Worm (Caenorhabditis elegans) whole organism, L3 larva: Measurements from ENCODE around the gene fbxa-127.

ENCODE experiments used
- R02D3.7 ChIP-seq: fragments of 150-350 bp; optimal IDR thresholded peaks from 2 replicates; lab custom pipeline; 2014; ENCODE audit warnings: missing biosample characterization, missing genetic modification characterization
- ZK546.5 ChIP-seq: sonication (generic microtip); optimal IDR thresholded peaks from 2 replicates; lab custom pipeline; 2017; ENCODE audit warnings: missing biosample characterization, missing genetic modification characterization
- aly-2 ChIP-seq: fragments of 150-350 bp; optimal IDR thresholded peaks from 2 replicates; lab custom pipeline; 2014; ENCODE audit warnings: missing biosample characterization, missing genetic modification characterization
- ama-1 ChIP-seq: fragments of 150-350 bp; optimal IDR thresholded peaks from 2 replicates; lab custom pipeline; 2018
- ceh-16 ChIP-seq: sonication (generic microtip); optimal IDR thresholded peaks from 2 replicates; lab custom pipeline; 2017; ENCODE audit warnings: missing biosample characterization, missing genetic modification characterization
- ceh-28 ChIP-seq: fragments of 150-350 bp; optimal IDR thresholded peaks from 2 replicates; lab custom pipeline; 2014; ENCODE audit warnings: missing biosample characterization, missing genetic modification reagents, missing genetic modification characterization
- ceh-82 ChIP-seq: fragments of 150-350 bp; optimal IDR thresholded peaks from 2 replicates; lab custom pipeline; 2014; ENCODE audit warnings: missing biosample characterization, missing genetic modification characterization
- ceh-9 ChIP-seq: sonication (generic microtip); optimal IDR thresholded peaks from 2 replicates; lab custom pipeline; 2018; ENCODE audit warnings: missing biosample characterization, missing genetic modification characterization
- egl-27 ChIP-seq: sonication (generic microtip); optimal IDR thresholded peaks from 4 replicates; lab custom pipeline; 2017; ENCODE audit warnings: missing biosample characterization, missing genetic modification reagents, missing genetic modification characterization
- elt-1 ChIP-seq: fragments of 150-350 bp; optimal IDR thresholded peaks from 2 replicates; lab custom pipeline; 2014; ENCODE audit warnings: missing biosample characterization, missing genetic modification characterization
- elt-2 ChIP-seq: sonication (generic microtip); optimal IDR thresholded peaks from 2 replicates; lab custom pipeline; 2016; ENCODE audit warnings: missing genetic modification reagents, mild to moderate bottlenecking, missing genetic modification characterization, missing compliant biosample characterization
- elt-3 ChIP-seq, 3 experiments: fragments of 150-350 bp in 1 of 3; sonication (generic microtip) in 2 of 3; optimal IDR thresholded peaks; 2 replicates in 2 of 3; 4 replicates in 1 of 3; lab custom pipeline; 2014 to 2017; ENCODE audit warnings: missing biosample characterization in 3 of 3, missing genetic modification characterization in 3 of 3
- fkh-10 ChIP-seq: sonication (generic microtip); optimal IDR thresholded peaks from 2 replicates; lab custom pipeline; 2017; ENCODE audit warnings: missing biosample characterization, missing genetic modification reagents, missing genetic modification characterization
- fkh-2 ChIP-seq: fragments of 150-350 bp; optimal IDR thresholded peaks from 2 replicates; lab custom pipeline; 2014; ENCODE audit warnings: missing biosample characterization, missing genetic modification reagents, missing genetic modification characterization
- fos-1 ChIP-seq: fragments of 150-350 bp; optimal IDR thresholded peaks from 2 replicates; lab custom pipeline; 2014; ENCODE audit warnings: missing biosample characterization, missing genetic modification characterization
- jun-1 ChIP-seq: fragments of 150-350 bp; optimal IDR thresholded peaks from 2 replicates; lab custom pipeline; 2014; ENCODE audit warnings: missing biosample characterization, missing genetic modification reagents, missing genetic modification characterization
- lin-15B ChIP-seq: fragments of 150-350 bp; optimal IDR thresholded peaks from 2 replicates; lab custom pipeline; 2014; ENCODE audit warnings: missing biosample characterization, missing genetic modification characterization
- lsy-12 ChIP-seq: sonication (generic microtip); optimal IDR thresholded peaks from 2 replicates; lab custom pipeline; 2016; ENCODE audit warnings: mild to moderate bottlenecking, missing genetic modification characterization, missing compliant biosample characterization
- nfya-1 ChIP-seq: sonication (generic microtip); optimal IDR thresholded peaks from 2 replicates; lab custom pipeline; 2017; ENCODE audit warnings: missing genetic modification characterization, mild to moderate bottlenecking, missing compliant biosample characterization, antibody characterized with exemption, moderate library complexity; ENCODE audit not compliant: insufficient read depth
- nhr-11 ChIP-seq: fragments of 150-350 bp; optimal IDR thresholded peaks from 2 replicates; lab custom pipeline; 2014; ENCODE audit warnings: missing biosample characterization, missing genetic modification characterization
- nhr-12 ChIP-seq: fragments of 150-350 bp; optimal IDR thresholded peaks from 2 replicates; lab custom pipeline; 2014; ENCODE audit warnings: missing biosample characterization, missing genetic modification characterization
- nhr-23 ChIP-seq: fragments of 150-350 bp; optimal IDR thresholded peaks from 2 replicates; lab custom pipeline; 2014; ENCODE audit warnings: missing biosample characterization, missing genetic modification reagents, missing genetic modification characterization
- nhr-237 ChIP-seq: fragments of 150-350 bp; optimal IDR thresholded peaks from 2 replicates; lab custom pipeline; 2014; ENCODE audit warnings: missing biosample characterization, missing genetic modification characterization
- nhr-25 ChIP-seq: sonication (generic microtip); optimal IDR thresholded peaks from 2 replicates; lab custom pipeline; 2017; ENCODE audit warnings: missing biosample characterization, missing genetic modification characterization
- nhr-43 ChIP-seq: sonication (generic microtip); optimal IDR thresholded peaks from 2 replicates; lab custom pipeline; 2016; ENCODE audit warnings: mild to moderate bottlenecking, missing genetic modification characterization, missing compliant biosample characterization; ENCODE audit not compliant: poor library complexity, severe bottlenecking
- nhr-76 ChIP-seq: fragments of 150-350 bp; sonication (generic microtip); optimal IDR thresholded peaks from 5 replicates; lab custom pipeline; 2014; ENCODE audit warnings: missing biosample characterization, missing genetic modification characterization
- nhr-77 ChIP-seq: fragments of 150-350 bp; optimal IDR thresholded peaks from 2 replicates; lab custom pipeline; 2014; ENCODE audit warnings: missing biosample characterization, missing genetic modification characterization
- pha-4 ChIP-seq: fragments of 150-350 bp; optimal IDR thresholded peaks from 2 replicates; lab custom pipeline; 2014; ENCODE audit warnings: missing biosample characterization, missing genetic modification reagents, missing genetic modification characterization
- pqm-1 ChIP-seq: fragments of 150-350 bp; optimal IDR thresholded peaks from 2 replicates; lab custom pipeline; 2017; ENCODE audit warnings: missing biosample characterization, missing genetic modification characterization, inconsistent platforms
- skn-1 ChIP-seq: fragments of 150-350 bp; optimal IDR thresholded peaks from 2 replicates; lab custom pipeline; 2014; ENCODE audit warnings: missing biosample characterization, missing genetic modification characterization
- snpc-4 ChIP-seq: fragments of 150-350 bp; optimal IDR thresholded peaks from 2 replicates; lab custom pipeline; 2014; ENCODE audit warnings: missing biosample characterization, missing genetic modification characterization
- tbx-2 ChIP-seq: sonication (generic microtip); optimal IDR thresholded peaks from 2 replicates; lab custom pipeline; 2016; ENCODE audit warnings: mild to moderate bottlenecking, missing genetic modification characterization, missing compliant biosample characterization
- unc-39 ChIP-seq: sonication (generic microtip); optimal IDR thresholded peaks from 4 replicates; lab custom pipeline; 2017; ENCODE audit warnings: missing biosample characterization, missing genetic modification characterization
- zag-1 ChIP-seq: fragments of 150-350 bp; optimal IDR thresholded peaks from 2 replicates; lab custom pipeline; 2014; ENCODE audit warnings: missing biosample characterization, missing genetic modification characterization
- ztf-4 ChIP-seq: fragments of 150-350 bp; optimal IDR thresholded peaks from 2 replicates; lab custom pipeline; 2014; ENCODE audit warnings: missing biosample characterization, missing genetic modification characterization

Gene fbxa-127

DNA sequence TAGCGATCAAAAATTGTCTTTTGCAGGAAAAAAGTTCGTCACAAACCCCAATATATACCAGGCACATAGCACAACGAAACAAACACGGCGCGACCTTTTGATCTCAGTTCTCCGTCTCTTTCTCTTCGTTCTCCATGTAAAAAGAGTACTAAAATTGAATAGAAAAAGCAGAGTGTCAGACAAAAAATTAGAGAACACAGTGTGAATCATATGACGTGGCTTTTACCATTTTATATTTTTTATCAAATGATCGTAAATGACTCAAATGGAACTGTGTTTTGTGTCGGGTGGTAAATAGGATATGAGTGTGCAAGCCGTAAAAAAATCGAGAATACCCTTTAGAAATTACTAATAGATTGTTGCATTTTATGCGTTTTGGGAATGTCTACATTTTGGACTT lies 2.6 kb upstream of the fbxa-127 start:
- no peak for TF ChIP-seq nhr-11 (tag; lab: Kevin White, UChicago)
- no peak for TF ChIP-seq ceh-9 (tag; lab: Kevin White, UChicago)
- TF ChIP-seq nhr-25 (tag; lab: Kevin White, UChicago), result no peak
- no peak for TF ChIP-seq skn-1
- peak; percentile 40 for TF ChIP-seq snpc-4 (tag; lab: Kevin White, UChicago)
- no peak for TF ChIP-seq unc-39 (tag; lab: Kevin White, UChicago)
- no peak for TF ChIP-seq fos-1
- no peak for TF ChIP-seq aly-2 (tag; lab: Kevin White, UChicago)
- no peak for TF ChIP-seq nhr-23
- peak; percentile 98 for TF ChIP-seq pqm-1 (tag; lab: Kevin White, UChicago)
- TF ChIP-seq ceh-16 (tag; lab: Kevin White, UChicago), result no peak
- TF ChIP-seq tbx-2 (tag; lab: Kevin White, UChicago), result no peak
- no peak for TF ChIP-seq ztf-4 (tag; lab: Kevin White, UChicago)
- TF ChIP-seq nhr-77 (tag; lab: Kevin White, UChicago), result no peak
- no peak for TF ChIP-seq fkh-10 (GFP tag; lab: Kevin White, UChicago)
- TF ChIP-seq pha-4 (tag; lab: Kevin White, UChicago), result peak; percentile 87
- TF ChIP-seq lsy-12 (tag; lab: Kevin White, UChicago), result no peak
- no peak for TF ChIP-seq nhr-43 (tag; lab: Kevin White, UChicago)
- TF ChIP-seq egl-27 (tag; lab: Kevin White, UChicago), result no peak
- TF ChIP-seq elt-1 (tag; lab: Kevin White, UChicago), result no peak
- no peak for TF ChIP-seq zag-1 (tag; lab: Kevin White, UChicago)
- no peak for TF ChIP-seq nfya-1 (tag; lab: Kevin White, UChicago)
- TF ChIP-seq elt-2 (tag; lab: Kevin White, UChicago), result peak; percentile 86
- no peak for TF ChIP-seq ZK546.5
- TF ChIP-seq R02D3.7 (tag; lab: Kevin White, UChicago), result no peak
- peak; percentile 79 for TF ChIP-seq jun-1 (tag; lab: Kevin White, UChicago)
- TF ChIP-seq fkh-2 (tag; lab: Kevin White, UChicago), result no peak
- no peak for TF ChIP-seq elt-3 (tag; optimal IDR thresholded peaks at IDR 0.05; lab: Kevin White, UChicago)
- no peak for TF ChIP-seq ceh-82 (tag; lab: Kevin White, UChicago)
- no peak for TF ChIP-seq ceh-28 (tag; lab: Kevin White, UChicago)
- no peak for TF ChIP-seq nhr-12 (tag; lab: Kevin White, UChicago)
- no peak for TF ChIP-seq ama-1 (lab: Kevin White, UChicago)

DNA sequence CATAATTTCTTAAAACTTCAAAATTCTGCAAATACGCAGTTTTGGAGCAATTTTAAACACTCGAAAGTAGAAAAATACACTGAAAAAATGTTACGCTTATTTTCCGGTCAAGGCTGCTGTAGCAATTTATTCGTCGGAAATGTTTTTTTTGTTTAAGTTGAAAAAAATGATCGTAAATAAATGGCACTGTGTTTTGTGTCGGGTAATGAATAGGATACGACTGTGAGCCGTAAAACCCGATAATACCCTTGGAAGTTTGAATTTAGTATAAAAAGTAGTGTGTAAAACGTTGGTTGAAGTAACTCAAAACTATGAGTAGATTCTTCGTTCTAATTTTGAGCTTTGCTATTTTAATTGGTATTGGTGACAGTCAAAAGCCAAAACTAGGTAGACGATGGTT lies 1.6 kb upstream of the fbxa-127 start, which contains the start of gene T25E12.14:
TSS of gene T25E12.14 (plus strand) at position 301 of the 400 bp plus-strand sequence.
- TF ChIP-seq nhr-76 (tag; lab: Kevin White, UChicago) (no peak), nhr-237 (tag; lab: Kevin White, UChicago) (no peak)

DNA sequence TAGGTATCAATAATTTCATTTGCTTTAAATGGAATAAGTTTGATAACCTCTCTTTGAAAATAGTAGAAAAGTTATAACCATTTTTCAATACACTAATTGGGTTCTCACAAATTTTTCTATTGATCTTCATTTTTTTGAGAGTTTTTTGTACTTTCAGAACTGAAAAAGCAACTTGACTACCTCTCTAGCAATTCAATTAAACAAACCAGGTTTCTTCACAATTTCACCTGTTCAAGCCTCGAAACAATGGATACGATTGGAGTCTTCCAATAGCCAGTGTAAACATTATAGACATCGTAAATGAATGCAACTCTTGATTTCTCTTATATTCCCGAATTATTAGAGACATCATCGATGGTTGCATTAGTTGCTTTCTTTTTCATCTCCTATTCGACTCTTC lies 1.4 kb downstream of the fbxa-127 start, which contains the start of gene srz-99:
TSS of gene srz-99 (plus strand) at position 301 of the 400 bp plus-strand sequence.
- TF ChIP-seq snpc-4 (tag; lab: Kevin White, UChicago) (no peak), jun-1 (tag; lab: Kevin White, UChicago) (no peak), fkh-2 (tag; lab: Kevin White, UChicago) (no peak), unc-39 (tag; lab: Kevin White, UChicago) (no peak), elt-1 (tag; lab: Kevin White, UChicago) (no peak), pqm-1 (tag; lab: Kevin White, UChicago) (no peak), nhr-12 (tag; lab: Kevin White, UChicago) (no peak), elt-2 (tag; lab: Kevin White, UChicago) (no peak)

DNA sequence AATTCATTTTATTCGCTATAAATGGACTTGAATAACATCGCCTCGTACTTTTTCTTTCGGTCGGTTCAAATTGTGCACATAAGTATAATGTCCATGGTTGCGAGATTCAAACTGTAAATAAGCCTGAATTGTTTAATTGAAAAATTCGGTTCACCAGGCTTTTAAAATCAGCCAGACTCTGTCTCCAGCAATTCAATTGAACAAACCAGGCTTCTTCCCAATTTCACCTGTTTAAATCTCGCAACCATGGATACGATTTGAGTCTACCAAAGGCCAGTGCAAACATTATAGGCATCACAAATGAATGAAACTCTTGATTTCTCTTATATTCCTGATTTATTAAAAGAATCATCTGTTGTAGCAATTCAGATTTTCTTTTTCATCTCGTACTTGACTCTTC lies 3.1 kb downstream of the fbxa-127 start, which contains the start of gene srz-100:
TSS of gene srz-100 (plus strand) at position 301 of the 400 bp plus-strand sequence.
- TF ChIP-seq lin-15B (no peak), nhr-11 (tag; lab: Kevin White, UChicago) (no peak), elt-1 (tag; lab: Kevin White, UChicago) (no peak), aly-2 (tag; lab: Kevin White, UChicago) (no peak)
